Worm (Caenorhabditis elegans) whole organism, mixed stage, embryonic: Measurements from ENCODE around the gene cho-1.

ENCODE experiments used
- blmp-1 ChIP-seq: fragments of 150-350 bp; optimal IDR thresholded peaks from 2 replicates; lab custom pipeline; 2014; ENCODE audit warnings: missing biosample characterization, missing genetic modification characterization
- lsy-2 ChIP-seq: fragments of 150-350 bp; optimal IDR thresholded peaks from 2 replicates; lab custom pipeline; 2014; ENCODE audit warnings: missing biosample characterization, missing genetic modification characterization
- mls-2 ChIP-seq: sonication (generic microtip); optimal IDR thresholded peaks from 2 replicates; lab custom pipeline; 2016; ENCODE audit warnings: mild to moderate bottlenecking, missing genetic modification characterization, moderate library complexity, missing compliant biosample characterization
- nhr-28 ChIP-seq: fragments of 150-350 bp; optimal IDR thresholded peaks from 2 replicates; lab custom pipeline; 2014; ENCODE audit warnings: missing biosample characterization, missing genetic modification characterization
- nhr-76 ChIP-seq: sonication (generic microtip); optimal IDR thresholded peaks from 2 replicates; lab custom pipeline; 2017; ENCODE audit warnings: missing biosample characterization, missing genetic modification characterization
- snpc-4 ChIP-seq: fragments of 150-350 bp; optimal IDR thresholded peaks from 2 replicates; lab custom pipeline; 2014; ENCODE audit warnings: missing biosample characterization, missing genetic modification characterization
- sptf-1 ChIP-seq: sonication (generic microtip); optimal IDR thresholded peaks from 2 replicates; lab custom pipeline; 2017; ENCODE audit warnings: mild to moderate bottlenecking, missing genetic modification characterization, moderate library complexity, missing compliant biosample characterization
- unc-62 ChIP-seq: fragments of 150-350 bp; optimal IDR thresholded peaks from 2 replicates; lab custom pipeline; 2014; ENCODE audit warnings: missing biosample characterization, missing genetic modification reagents, missing genetic modification characterization
- ztf-11 ChIP-seq: fragments of 150-350 bp; optimal IDR thresholded peaks from 2 replicates; lab custom pipeline; 2014; ENCODE audit warnings: missing biosample characterization, missing genetic modification characterization

- TF ChIP-seq blmp-1 (tag; lab: Kevin White, UChicago) (no peak), nhr-76 (no peak), mls-2 (tag; lab: Kevin White, UChicago) (no peak), unc-62 (GFP tag; lab: Kevin White, UChicago) (no peak), lsy-2 (tag; lab: Kevin White, UChicago) (no peak), ztf-11 (no peak), nhr-28 (no peak), snpc-4 (tag; lab: Kevin White, UChicago) (no peak), sptf-1 (tag; lab: Kevin White, UChicago) (no peak)
Measured at ce11 chrIV:13220594-13220993, 6.2 kb upstream of the cho-1 start.
